Worm (Caenorhabditis elegans): ENCODE data around the gene C09B8.8.

The C09B8.8 gene

DNA sequence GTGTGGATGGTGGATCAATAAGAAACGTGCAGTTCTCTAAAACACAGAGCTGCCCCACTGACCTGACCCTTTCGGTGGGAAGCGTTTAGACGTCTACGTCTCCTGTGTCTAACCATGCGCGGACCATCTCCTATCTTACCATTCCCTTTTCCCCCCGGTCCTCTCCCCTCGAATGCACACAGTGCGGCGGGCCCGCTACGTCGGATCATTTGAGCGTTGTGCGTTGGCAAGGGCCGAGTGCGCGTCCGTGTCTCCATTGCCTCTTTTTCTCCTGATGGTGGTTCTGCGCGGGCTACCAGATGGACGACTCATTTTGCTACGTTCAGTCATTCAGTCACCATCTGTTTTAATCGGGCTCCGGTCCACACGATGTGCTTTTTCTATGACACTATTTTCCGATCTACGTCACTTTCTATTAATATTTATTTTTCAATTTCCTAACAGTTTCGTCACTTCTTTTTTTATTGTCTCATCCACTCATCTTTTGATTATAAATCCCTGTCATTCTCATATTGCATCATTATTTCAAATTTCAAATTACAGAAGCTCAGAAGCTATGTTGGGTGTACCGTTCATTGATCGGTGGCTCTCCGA, 19.6 kb upstream of the C09B8.8 start, which contains the start of gene inx-3:
TSS of gene inx-3 (plus strand) at position 544 of the 594 bp plus-strand sequence.
- TF ChIP-seq aha-1 (tag) = peak; percentile 25
- TF ChIP-seq ceh-32 (tag; optimal IDR thresholded peaks at IDR 0.05; ENCODE audit: poor library complexity) = no peak
- 0 out of 2 replicates have a peak, but pooled peaks have one; percentile 33 for TF ChIP-seq egl-43 (GFP tag; IDR thresholded peaks at IDR 0.05)
- TF ChIP-seq set-16 (GFP tag; IDR thresholded peaks at IDR 0.05) = peak; percentile 62; the same call in 1 of the 2 replicates

ce11 chrX:5999103-5999554, 16.2 kb upstream of the C09B8.8 start, which contains the start of gene F22F4.9:
Gene F22F4.9 (minus strand): TSS chrX:5999504.
- no peak for TF ChIP-seq zfp-2 (tag; optimal IDR thresholded peaks at IDR 0.05)
- TF ChIP-seq unc-62 (GFP tag; optimal IDR thresholded peaks at IDR 0.05 in 1 of 2) = peak in 1 of 2 experiments; percentile 83
- no peak for TF ChIP-seq unc-62 (tag; optimal IDR thresholded peaks at IDR 0.05)
- TF ChIP-seq aha-1 (tag) = peak; percentile 81

DNA sequence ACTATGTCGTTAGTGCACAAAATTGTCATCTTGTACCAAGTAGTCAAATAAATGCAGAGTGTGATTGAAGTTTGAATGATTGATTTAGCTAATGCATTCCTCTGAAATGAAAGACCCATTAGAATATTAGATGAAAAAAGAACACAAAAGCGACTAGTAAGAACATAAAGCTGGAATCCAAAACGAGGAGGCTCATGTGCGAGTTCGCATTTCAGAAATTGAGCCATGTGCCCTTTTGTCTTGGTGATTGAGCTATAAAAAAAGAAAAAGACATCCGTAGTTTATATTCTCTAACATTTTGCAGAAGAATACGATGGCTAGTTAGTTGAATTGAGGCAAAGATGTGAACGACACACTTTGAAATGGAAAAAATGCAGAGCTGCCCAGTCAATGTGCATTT, 13.9 kb upstream of the C09B8.8 start, which contains the start of gene F22F4.4:
TSS of gene F22F4.4 (minus strand) at position 101 of the 400 bp plus-strand sequence.
- TF ChIP-seq ceh-82 (tag; optimal IDR thresholded peaks at IDR 0.05) = no peak
- peak in 1 of 2 experiments; percentile 21 for TF ChIP-seq unc-62 (GFP tag; optimal IDR thresholded peaks at IDR 0.05 in 1 of 2)
- TF ChIP-seq unc-62 (tag; optimal IDR thresholded peaks at IDR 0.05) = no peak

ce11 chrX:6002479-6002878, 12.8 kb upstream of the C09B8.8 start:
- TF ChIP-seq fkh-10 (GFP tag; optimal IDR thresholded peaks at IDR 0.05) (no peak), unc-62 (GFP tag; optimal IDR thresholded peaks at IDR 0.05 in 1 of 2) (peak in 1 of 2 experiments; percentile 91), unc-62 (tag; optimal IDR thresholded peaks at IDR 0.05) (no peak), ama-1 (optimal IDR thresholded peaks at IDR 0.05) (no peak), snpc-1.2 (GFP tag; IDR thresholded peaks at IDR 0.05) (no peak)

DNA sequence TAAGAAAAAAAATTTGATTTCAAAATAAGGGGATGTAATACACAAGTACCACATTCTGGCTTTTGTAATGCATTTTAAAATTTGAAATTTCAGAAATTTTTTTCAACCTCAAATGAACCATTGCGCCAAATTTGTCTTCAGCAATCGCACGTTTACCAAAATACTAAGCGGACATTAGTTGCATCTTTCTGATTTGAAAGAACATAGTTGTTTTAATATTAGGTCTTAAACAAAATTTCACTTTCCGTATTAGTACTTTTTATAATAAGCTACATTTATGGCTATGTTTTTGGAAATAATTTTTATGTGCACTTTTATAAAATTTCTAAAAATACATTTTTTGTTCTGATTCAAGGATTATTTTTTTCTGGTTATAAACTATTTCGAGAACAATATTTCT, 11.4 kb upstream of the C09B8.8 start, which contains the start of gene sups-1:
TSS of gene sups-1 (plus strand) at position 301 of the 400 bp plus-strand sequence.
- TF ChIP-seq attf-4 (tag; optimal IDR thresholded peaks at IDR 0.05) = no peak
- TF ChIP-seq lin-13 (GFP tag; optimal IDR thresholded peaks at IDR 0.05) = no peak
- TF ChIP-seq madf-9 (GFP tag; conservative IDR thresholded peaks at IDR 0.05) = no peak
- no peak for TF ChIP-seq zfp-3 (GFP tag; conservative IDR thresholded peaks at IDR 0.05)
- no peak for TF ChIP-seq nhr-6 (tag; optimal IDR thresholded peaks at IDR 0.05)

- TF ChIP-seq F49E8.2 (tag; optimal IDR thresholded peaks at IDR 0.05; ENCODE audit: borderline replicate concordance) (no peak), mxl-3 (GFP tag; optimal IDR thresholded peaks at IDR 0.05) (peak; percentile 30)
Measured at ce11 chrX:6004315-6004714, 11.0 kb upstream of the C09B8.8 start.

- TF ChIP-seq gei-8 (GFP tag; optimal IDR thresholded peaks at IDR 0.05) (no peak), set-16 (GFP tag; IDR thresholded peaks at IDR 0.05) (no peak), arid-1 (GFP tag; conservative IDR thresholded peaks at IDR 0.05) (no peak), lin-39 (tag; optimal IDR thresholded peaks at IDR 0.05) (no peak), nhr-42 (GFP tag; IDR thresholded peaks at IDR 0.05) (no peak), nhr-102 (tag; optimal IDR thresholded peaks at IDR 0.05) (no peak), ces-1 (GFP tag; optimal IDR thresholded peaks at IDR 0.05) (no peak), fkh-10 (GFP tag; optimal IDR thresholded peaks at IDR 0.05) (no peak), hlh-11 (tag; optimal IDR thresholded peaks at IDR 0.05) (no peak), F44E2.7 (GFP tag; IDR thresholded peaks at IDR 0.05) (no peak), lsy-2 (tag; optimal IDR thresholded peaks at IDR 0.05) (no peak), ceh-32 (tag; optimal IDR thresholded peaks at IDR 0.05; ENCODE audit: poor library complexity) (no peak), spr-1 (tag; optimal IDR thresholded peaks at IDR 0.05) (no peak), lin-29 (GFP tag; IDR thresholded peaks at IDR 0.05) (no peak), dmd-6 (GFP tag; IDR thresholded peaks at IDR 0.05) (no peak), nhr-76 (tag; optimal IDR thresholded peaks at IDR 0.05) (no peak), skn-1 (tag; optimal IDR thresholded peaks at IDR 0.05) (no peak), unc-39 (tag; optimal IDR thresholded peaks at IDR 0.05) (no peak), aha-1 (tag) (no peak)
Measured at ce11 chrX:6010573-6010972, 4.7 kb upstream of the C09B8.8 start, which contains the start of gene C09B8.3. Gene C09B8.3 (minus strand): TSS chrX:6010673.

Data from whole organism, L4 larva.